Worm (Caenorhabditis elegans): ENCODE data around the gene H01G02.1.

- TF ChIP-seq hpl-2 (GFP tag; optimal IDR thresholded peaks at IDR 0.05) = no peak
- no peak for TF ChIP-seq snpc-4 (tag; optimal IDR thresholded peaks at IDR 0.05)
- TF ChIP-seq ceh-90 (tag; optimal IDR thresholded peaks at IDR 0.05) = no peak
- no peak for TF ChIP-seq ama-1 (optimal IDR thresholded peaks at IDR 0.05)
- TF ChIP-seq ces-1 (GFP tag; optimal IDR thresholded peaks at IDR 0.05) = no peak
Measured at ce11 chrIV:11796818-11797217, 7.1 kb downstream of the H01G02.1 start.
